Fruit fly (Drosophila melanogaster): ENCODE results near the gene Vps24.
A peak's percentile ranks its signal among the peaks of the same experiment; 100 is the strongest.

Vps24 gene

DNA sequence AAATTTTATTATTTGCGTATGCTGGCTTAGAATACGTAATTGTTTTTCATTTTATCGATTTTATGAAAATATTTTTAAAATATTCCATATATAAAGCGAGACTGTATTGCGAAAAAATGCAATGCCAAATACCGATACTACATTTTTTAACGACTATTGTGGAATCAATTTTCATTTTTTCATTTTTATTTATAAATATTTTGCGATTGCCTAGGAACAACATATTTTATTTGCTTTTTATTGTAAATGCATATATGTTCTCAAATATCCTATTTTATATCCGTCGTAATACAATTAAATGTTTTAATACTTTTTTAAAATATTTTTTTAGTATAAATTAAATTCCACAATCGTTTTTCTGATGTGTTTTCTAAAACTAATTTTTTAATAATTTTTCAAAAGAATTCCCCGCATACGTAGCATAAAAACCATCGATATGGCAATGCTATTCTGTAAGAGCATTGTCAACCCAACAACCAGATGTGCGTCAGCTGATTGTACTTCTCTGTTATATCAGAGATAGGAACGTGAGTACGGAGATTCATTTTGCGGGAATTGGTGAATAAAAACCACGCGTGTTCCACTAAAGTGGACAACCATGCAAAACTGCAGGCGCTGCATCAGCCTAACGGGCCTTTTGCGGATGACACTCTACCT, 448 bp upstream of the Vps24 start, which contains the start of gene Suv3 (continued):
- TF ChIP-seq Med (GFP tag) (peak; percentile 65), sens-2 (GFP tag; IDR thresholded peaks at IDR 0.05) (no peak), lola (GFP tag; optimal IDR thresholded peaks at IDR 0.05) (peak in 1 of 3 experiments; percentile 55), Hey (tag; optimal IDR thresholded peaks at IDR 0.05) (no peak), Elba2 (GFP tag; optimal IDR thresholded peaks at IDR 0.05) (no peak), CG10321 (GFP tag; IDR thresholded peaks at IDR 0.05) (no peak), fd3F (GFP tag; optimal IDR thresholded peaks at IDR 0.05) (peak; percentile 25), CG34422 (GFP tag; IDR thresholded peaks at IDR 0.05) (peak; percentile 52; the same call in 1 of the 3 replicates), Oli (tag; optimal IDR thresholded peaks at IDR 0.05) (peak; percentile 22), CG4617 (GFP tag; optimal IDR thresholded peaks at IDR 0.05; ENCODE audit: borderline replicate concordance) (peak; percentile 16), stc (GFP tag; IDR thresholded peaks at IDR 0.05) (0 out of 2 replicates have a peak, but pooled peaks have one; percentile 25), CG13624 (GFP tag; optimal IDR thresholded peaks at IDR 0.05) (no peak), ATbp (GFP tag; optimal IDR thresholded peaks at IDR 0.05) (no peak), Deaf1 (tag; optimal IDR thresholded peaks at IDR 0.05) (no peak), CG16779 (GFP tag; IDR thresholded peaks at IDR 0.05) (no peak), esg (GFP tag; conservative IDR thresholded peaks at IDR 0.05) (peak; percentile 30; the same call in 1 of the 2 replicates), crp (GFP tag; optimal IDR thresholded peaks at IDR 0.05) (peak; percentile 20 to 89), CG18599 (GFP tag; optimal IDR thresholded peaks at IDR 0.05) (no peak), Sry-β (GFP tag; optimal IDR thresholded peaks at IDR 0.05) (no peak), CG6791 (GFP tag; IDR thresholded peaks at IDR 0.05; ENCODE audit: partially characterized antibody) (no peak), chif (GFP tag; optimal IDR thresholded peaks at IDR 0.05) (no peak), hb (GFP tag; IDR thresholded peaks at IDR 0.05; ENCODE audit: partially characterized antibody) (no peak), CG12942 (GFP tag; optimal IDR thresholded peaks at IDR 0.05) (no peak), CG18764 (GFP tag; optimal IDR thresholded peaks at IDR 0.05) (no peak), CG14014 (GFP tag; IDR thresholded peaks at IDR 0.05) (no peak), Hr51 (GFP tag; optimal IDR thresholded peaks at IDR 0.05) (peak in 1 of 2 experiments; percentile 58), CG13296 (GFP tag; optimal IDR thresholded peaks at IDR 0.05) (peak; percentile 13), psq (GFP tag; optimal IDR thresholded peaks at IDR 0.05) (peak; percentile 8), ftz-f1 (GFP tag; optimal IDR thresholded peaks at IDR 0.05) (no peak), MESR4 (GFP tag; optimal IDR thresholded peaks at IDR 0.05) (peak; percentile 61), Ets65A (GFP tag) (no peak), Scr (GFP tag; IDR thresholded peaks at IDR 0.05; ENCODE audit: partially characterized antibody) (no peak), chn (GFP tag; optimal IDR thresholded peaks at IDR 0.05) (no peak), CG8388 (GFP tag; optimal IDR thresholded peaks at IDR 0.05) (peak; percentile 48), E2f2 (GFP tag; IDR thresholded peaks at IDR 0.05) (no peak), Dll (GFP tag; IDR thresholded peaks at IDR 0.05; ENCODE audit: partially characterized antibody) (no peak), CG2678 (tag; optimal IDR thresholded peaks at IDR 0.05) (peak; percentile 70), HLH54F (GFP tag; optimal IDR thresholded peaks at IDR 0.05) (no peak), Dek (tag; optimal IDR thresholded peaks at IDR 0.05) (peak; percentile 2), Camta (GFP tag; optimal IDR thresholded peaks at IDR 0.05) (no peak), BtbVII (GFP tag; optimal IDR thresholded peaks at IDR 0.05) (no peak), CG6689 (GFP tag; IDR thresholded peaks at IDR 0.05) (0 out of 2 replicates have a peak, but pooled peaks have one; percentile 28), CG7745 (tag; optimal IDR thresholded peaks at IDR 0.05) (no peak), Side (GFP tag; optimal IDR thresholded peaks at IDR 0.05) (no peak), prd (optimal IDR thresholded peaks at IDR 0.05) (no peak), prd (GFP tag; IDR thresholded peaks at IDR 0.05) (peak; percentile 49; the same call in 1 of the 3 replicates), Hmx (GFP tag; optimal IDR thresholded peaks at IDR 0.05) (no peak), CG14667 (GFP tag; IDR thresholded peaks at IDR 0.05) (no peak), MTF-1 (GFP tag; optimal IDR thresholded peaks at IDR 0.05; ENCODE audit: borderline replicate concordance) (no peak)
